Fruit fly (Drosophila melanogaster): ENCODE measurements around the gene Spg7.

DNA sequence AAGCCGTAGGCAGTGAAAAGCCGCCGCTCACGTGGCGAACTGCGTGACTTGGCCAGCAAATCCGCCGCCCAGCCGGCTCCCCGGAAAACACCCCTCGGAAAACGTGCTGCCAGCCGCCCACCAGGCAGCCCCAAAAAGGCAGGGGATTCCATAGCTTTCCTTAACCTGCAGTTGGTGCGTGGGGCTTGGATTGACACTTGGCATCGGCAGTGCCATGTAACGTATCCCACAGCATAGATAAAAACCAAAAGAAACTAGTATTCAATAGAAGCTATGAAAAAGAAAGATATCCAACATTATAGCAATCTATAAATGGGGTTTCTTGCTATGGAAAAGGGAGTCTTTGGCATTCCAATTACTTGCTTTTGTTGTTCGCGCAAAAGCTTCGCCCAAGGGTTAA lies 13.0 kb downstream of the Spg7 start:
- TF ChIP-seq CG5245 (GFP tag; optimal IDR thresholded peaks at IDR 0.05), result no peak
- TF ChIP-seq eve (GFP tag; optimal IDR thresholded peaks at IDR 0.05), result no peak
- TF ChIP-seq phol (tag; optimal IDR thresholded peaks at IDR 0.05), result no peak

Data from whole organism, embryonic.